Fruit fly (Drosophila melanogaster) whole organism, adult: Measurements from ENCODE around the gene CG42779.

Source experiments
- CG11617 ChIP-seq: fragments of 200-800 bp; sonication (Bioruptor generic); optimal IDR thresholded peaks from 2 replicates; lab custom pipeline; 2017; ENCODE audit warnings: mild to moderate bottlenecking, missing biosample characterization, missing genetic modification reagents, missing genetic modification characterization
- CG12768 ChIP-seq: fragments of 200-800 bp; sonication (Bioruptor generic); optimal IDR thresholded peaks from 2 replicates; lab custom pipeline; 2017; ENCODE audit warnings: missing biosample characterization, missing genetic modification characterization, mild to moderate bottlenecking, moderate library complexity, missing genetic modification reagents
- CG14711 ChIP-seq: fragments of 200-800 bp; sonication (Bioruptor generic); optimal IDR thresholded peaks from 2 replicates; lab custom pipeline; 2018; ENCODE audit warnings: missing biosample characterization, mild to moderate bottlenecking, missing genetic modification characterization, moderate library complexity
- CG1620 ChIP-seq: fragments of 200-800 bp; sonication (Bioruptor generic); optimal IDR thresholded peaks from 2 replicates; lab custom pipeline; 2016; ENCODE audit warnings: missing biosample characterization, missing genetic modification characterization
- CG33017 ChIP-seq: fragments of 200-800 bp; sonication (Bioruptor generic); optimal IDR thresholded peaks from 2 replicates; lab custom pipeline; 2018; ENCODE audit warnings: missing biosample characterization, mild to moderate bottlenecking, missing genetic modification characterization, moderate library complexity
- CG5204 ChIP-seq: fragments of 200-800 bp; sonication (Bioruptor generic); optimal IDR thresholded peaks from 2 replicates; lab custom pipeline; 2016; ENCODE audit warnings: missing biosample characterization, missing genetic modification characterization
- CG7045 ChIP-seq: fragments of 200-800 bp; sonication (Bioruptor generic); optimal IDR thresholded peaks from 2 replicates; lab custom pipeline; 2017; ENCODE audit warnings: missing biosample characterization, mild to moderate bottlenecking, missing genetic modification characterization
- CG7101 ChIP-seq: fragments of 200-800 bp; sonication (Bioruptor generic); optimal IDR thresholded peaks from 2 replicates; lab custom pipeline; 2018; ENCODE audit warnings: missing biosample characterization, mild to moderate bottlenecking, missing genetic modification characterization, moderate library complexity
- Clk ChIP-seq: fragments of 200-800 bp; sonication (Bioruptor generic); optimal IDR thresholded peaks from 2 replicates; lab custom pipeline; 2017; ENCODE audit warnings: missing biosample characterization, missing genetic modification characterization
- Crg-1 ChIP-seq: fragments of 200-800 bp; sonication (Bioruptor generic); optimal IDR thresholded peaks from 2 replicates; lab custom pipeline; 2016; ENCODE audit warnings: missing biosample characterization, missing genetic modification characterization
- Hr96 ChIP-seq: fragments of 200-800 bp; sonication (Bioruptor generic); optimal IDR thresholded peaks from 2 replicates; lab custom pipeline; 2016; ENCODE audit warnings: missing biosample characterization, missing genetic modification characterization
- Mnt ChIP-seq: fragments of 200-800 bp; sonication (Bioruptor generic); optimal IDR thresholded peaks from 2 replicates; lab custom pipeline; 2016; ENCODE audit warnings: missing biosample characterization, mild to moderate bottlenecking, missing genetic modification characterization
- bab1 ChIP-seq: fragments of 200-800 bp; sonication (Bioruptor generic); optimal IDR thresholded peaks from 3 replicates; lab custom pipeline; 2019; ENCODE audit warnings: missing biosample characterization, mild to moderate bottlenecking, missing genetic modification characterization, moderate library complexity
- cic ChIP-seq: fragments of 200-800 bp; sonication (Bioruptor generic); optimal IDR thresholded peaks from 2 replicates; lab custom pipeline; 2017; ENCODE audit warnings: missing biosample characterization, mild to moderate bottlenecking, missing genetic modification characterization, moderate library complexity
- cnc ChIP-seq, 2 experiments: fragments of >200 bp; optimal IDR thresholded peaks; 2 replicates each; lab custom pipeline; 2017
- kay ChIP-seq: fragments of 200-800 bp; sonication (Bioruptor generic); peaks from one replicate; lab custom pipeline; 2016; ENCODE audit warnings: missing biosample characterization, missing genetic modification characterization, borderline replicate concordance
- ovo ChIP-seq: fragments of 200-800 bp; sonication (Bioruptor generic); optimal IDR thresholded peaks from 2 replicates; lab custom pipeline; 2016; ENCODE audit warnings: missing biosample characterization, missing genetic modification characterization
- pad ChIP-seq: fragments of 200-800 bp; sonication (Bioruptor generic); optimal IDR thresholded peaks from 3 replicates; lab custom pipeline; 2017; ENCODE audit warnings: missing biosample characterization, missing genetic modification characterization, mild to moderate bottlenecking, moderate library complexity, missing genetic modification reagents
- tj ChIP-seq: fragments of 200-800 bp; sonication (Bioruptor generic); optimal IDR thresholded peaks from 3 replicates; lab custom pipeline; 2017; ENCODE audit warnings: missing biosample characterization, mild to moderate bottlenecking, missing genetic modification characterization, moderate library complexity
- toe ChIP-seq: fragments of 200-800 bp; sonication (Bioruptor generic); optimal IDR thresholded peaks from 2 replicates; lab custom pipeline; 2016; ENCODE audit warnings: missing biosample characterization, missing genetic modification characterization

Gene CG42779

dm6 chr3R:17079859-17080255 is 41.5 kb upstream of the CG42779 start, which contains the start of the genes Keap1 and kuk:
Gene Keap1, minus strand, starts transcription at chr3R:17079945.
Gene kuk, plus strand, starts transcription at chr3R:17080244.
- TF ChIP-seq CG33017 (tag; lab: Kevin White, UChicago) (peak; percentile 21), cnc (optimal IDR thresholded peaks at IDR 0.05; lab: Kevin White, UChicago) (no peak), Crg-1 (peak; percentile 90), bab1 (GFP tag; lab: Kevin White, UChicago) (peak; percentile 23), Clk (GFP tag; lab: Kevin White, UChicago) (peak; percentile 3), cic (GFP tag; lab: Kevin White, UChicago) (peak; percentile 72), CG14711 (tag; lab: Kevin White, UChicago) (peak; percentile 57), CG7101 (tag; lab: Kevin White, UChicago) (peak; percentile 77), CG7045 (GFP tag; lab: Kevin White, UChicago) (no peak), toe (peak; percentile 79), CG11617 (peak; percentile 67), CG12768 (GFP tag; lab: Kevin White, UChicago) (no peak), Hr96 (GFP tag; lab: Kevin White, UChicago) (peak; percentile 74), Mnt (peak; percentile 97), tj (GFP tag; lab: Kevin White, UChicago) (no peak), CG1620 (GFP tag; lab: Kevin White, UChicago) (peak; percentile 88), kay (no peak), ovo (GFP tag; lab: Kevin White, UChicago) (peak; percentile 69), pad (no peak), CG5204 (GFP tag; lab: Kevin White, UChicago) (no peak)

- TF ChIP-seq Crg-1 = peak; percentile 52
- TF ChIP-seq CG33017 (tag; lab: Kevin White, UChicago) = peak; percentile 90
- no peak for TF ChIP-seq cnc (optimal IDR thresholded peaks at IDR 0.05; lab: Kevin White, UChicago)
- peak; percentile 54 for TF ChIP-seq cic (GFP tag; lab: Kevin White, UChicago)
- peak; percentile 91 for TF ChIP-seq bab1 (GFP tag; lab: Kevin White, UChicago)
- peak; percentile 88 for TF ChIP-seq Clk (GFP tag; lab: Kevin White, UChicago)
- peak; percentile 79 for TF ChIP-seq CG1620 (GFP tag; lab: Kevin White, UChicago)
- peak; percentile 92 for TF ChIP-seq CG12768 (GFP tag; lab: Kevin White, UChicago)
- TF ChIP-seq kay = peak; percentile 87
- peak; percentile 96 for TF ChIP-seq CG7045 (GFP tag; lab: Kevin White, UChicago)
- peak; percentile 77 for TF ChIP-seq pad
- peak; percentile 87 for TF ChIP-seq Hr96 (GFP tag; lab: Kevin White, UChicago)
- TF ChIP-seq tj (GFP tag; lab: Kevin White, UChicago) = peak; percentile 73
- peak; percentile 81 for TF ChIP-seq CG14711 (tag; lab: Kevin White, UChicago)
- TF ChIP-seq CG11617 = peak; percentile 94
- peak; percentile 89 for TF ChIP-seq toe
- TF ChIP-seq ovo (GFP tag; lab: Kevin White, UChicago) = peak; percentile 15
- peak; percentile 94 for TF ChIP-seq CG5204 (GFP tag; lab: Kevin White, UChicago)
- TF ChIP-seq CG7101 (tag; lab: Kevin White, UChicago) = peak; percentile 92
- TF ChIP-seq Mnt = peak; percentile 28
Measured at dm6 chr3R:17080666-17081358, 40.6 kb upstream of the CG42779 start.

- TF ChIP-seq tj (GFP tag; lab: Kevin White, UChicago) = peak; percentile 36
- peak; percentile 1 for TF ChIP-seq Clk (GFP tag; lab: Kevin White, UChicago)
- no peak for TF ChIP-seq toe
- peak; percentile 66 for TF ChIP-seq CG7101 (tag; lab: Kevin White, UChicago)
- TF ChIP-seq Mnt = no peak
- TF ChIP-seq CG14711 (tag; lab: Kevin White, UChicago) = peak; percentile 58
- TF ChIP-seq CG7045 (GFP tag; lab: Kevin White, UChicago) = peak; percentile 80
- TF ChIP-seq pad = peak; percentile 37
- TF ChIP-seq ovo (GFP tag; lab: Kevin White, UChicago) = no peak
- TF ChIP-seq CG33017 (tag; lab: Kevin White, UChicago) = peak; percentile 82
- TF ChIP-seq CG11617 = peak; percentile 49
- TF ChIP-seq bab1 (GFP tag; lab: Kevin White, UChicago) = peak; percentile 65
- TF ChIP-seq kay = peak; percentile 68
- TF ChIP-seq cnc (optimal IDR thresholded peaks at IDR 0.05; lab: Kevin White, UChicago) = no peak
- peak; percentile 61 for TF ChIP-seq CG12768 (GFP tag; lab: Kevin White, UChicago)
Measured at dm6 chr3R:17081359-17081935, 39.9 kb upstream of the CG42779 start.

- TF ChIP-seq CG12768 (GFP tag; lab: Kevin White, UChicago) (no peak), pad (no peak), Crg-1 (no peak), Hr96 (GFP tag; lab: Kevin White, UChicago) (no peak), CG7045 (GFP tag; lab: Kevin White, UChicago) (no peak), CG11617 (no peak), CG5204 (GFP tag; lab: Kevin White, UChicago) (no peak), bab1 (GFP tag; lab: Kevin White, UChicago) (no peak), Clk (GFP tag; lab: Kevin White, UChicago) (no peak)
Measured at dm6 chr3R:17082471-17082870, 38.9 kb upstream of the CG42779 start.

dm6 chr3R:17085029-17085807 is 36.2 kb upstream of the CG42779 start, which contains the start of gene GckIII:
Gene GckIII, plus strand, starts transcription at chr3R:17085513.
- TF ChIP-seq CG7045 (GFP tag; lab: Kevin White, UChicago) (no peak), CG14711 (tag; lab: Kevin White, UChicago) (peak; percentile 28)
